Worm (Caenorhabditis elegans) whole organism, L2 larva: ENCODE data around the gene fbxb-114.
"Not testable (repeated sequence)": the region's sequence is repeated elsewhere in the genome, so short reads cannot be mapped to it uniquely, and the experiment has no call there.

Source experiments
- Y55F3AM.14 ChIP-seq: fragments of 200-800 bp; sonication (Bioruptor generic); optimal IDR thresholded peaks from 2 replicates; lab custom pipeline; 2018; ENCODE audit warnings: mild to moderate bottlenecking, missing genetic modification characterization, missing compliant biosample characterization
- aly-2 ChIP-seq: fragments of 150-350 bp; optimal IDR thresholded peaks from 2 replicates; lab custom pipeline; 2014; ENCODE audit warnings: missing biosample characterization, missing genetic modification characterization
- ceh-82 ChIP-seq: fragments of 150-350 bp; optimal IDR thresholded peaks from 2 replicates; lab custom pipeline; 2014; ENCODE audit warnings: missing biosample characterization, missing genetic modification characterization
- dmd-4 ChIP-seq: sonication (generic microtip); optimal IDR thresholded peaks from 2 replicates; lab custom pipeline; 2017; ENCODE audit warnings: missing biosample characterization, missing genetic modification characterization
- egl-27 ChIP-seq: sonication (generic microtip); optimal IDR thresholded peaks from 3 replicates; lab custom pipeline; 2017; ENCODE audit warnings: missing biosample characterization, missing genetic modification reagents, missing genetic modification characterization
- lin-13 ChIP-seq: fragments of 150-350 bp; optimal IDR thresholded peaks from 2 replicates; lab custom pipeline; 2014; ENCODE audit warnings: missing biosample characterization, missing genetic modification reagents, missing genetic modification characterization
- lin-39 ChIP-seq: fragments of 150-350 bp; optimal IDR thresholded peaks from 2 replicates; lab custom pipeline; 2014; ENCODE audit warnings: missing biosample characterization, missing genetic modification reagents, missing genetic modification characterization
- nhr-77 ChIP-seq: fragments of 150-350 bp; optimal IDR thresholded peaks from 2 replicates; lab custom pipeline; 2014; ENCODE audit warnings: missing biosample characterization, missing genetic modification characterization
- skn-1 ChIP-seq: sonication (generic microtip); optimal IDR thresholded peaks from 2 replicates; lab custom pipeline; 2017; ENCODE audit warnings: missing biosample characterization, missing genetic modification characterization
- sma-9 ChIP-seq, 2 experiments: fragments of 150-350 bp in 1 of 2; sonication (generic microtip) in 1 of 2; optimal IDR thresholded peaks; 2 replicates each; lab custom pipeline; 2014 to 2016; ENCODE audit warnings: missing genetic modification characterization in 2 of 2, mild to moderate bottlenecking in 1 of 2, missing biosample characterization in 1 of 2, missing compliant biosample characterization in 1 of 2, missing genetic modification reagents in 1 of 2, moderate library complexity in 1 of 2
- zag-1 ChIP-seq: fragments of 150-350 bp; optimal IDR thresholded peaks from 2 replicates; lab custom pipeline; 2014; ENCODE audit warnings: missing biosample characterization, missing genetic modification characterization
- ztf-11 ChIP-seq: sonication (generic microtip); optimal IDR thresholded peaks from 2 replicates; lab custom pipeline; 2017; ENCODE audit warnings: missing biosample characterization, missing genetic modification characterization
- ztf-4 ChIP-seq: fragments of 150-350 bp; optimal IDR thresholded peaks from 2 replicates; lab custom pipeline; 2014; ENCODE audit warnings: missing biosample characterization, missing genetic modification characterization

ce11 chrX:16883426-16883825 lies 38.2 kb upstream of the fbxb-114 start, which contains the start of gene Y13C8A.1:
- TF ChIP-seq Y55F3AM.14 (GFP tag; lab: Kevin White, UChicago); ztf-4 (tag; lab: Kevin White, UChicago); skn-1 (tag; lab: Kevin White, UChicago); lin-39 (tag; lab: Kevin White, UChicago); ceh-82; lin-13 (GFP tag; lab: Kevin White, UChicago); nhr-77 (tag; lab: Kevin White, UChicago); egl-27 (tag; lab: Kevin White, UChicago); zag-1 (tag; lab: Kevin White, UChicago); dmd-4 (tag; lab: Kevin White, UChicago); ztf-11; sma-9 (GFP tag; optimal IDR thresholded peaks at IDR 0.05; lab: Kevin White, UChicago); sma-9 (tag; optimal IDR thresholded peaks at IDR 0.05; lab: Kevin White, UChicago); aly-2 (tag; lab: Kevin White, UChicago): not testable (repeated sequence)
